Worm (Caenorhabditis elegans) whole organism, early embryonic: ENCODE measurements around the gene C33F10.8.

ENCODE experiments used
- B0310.2 ChIP-seq: sonication (generic microtip); optimal IDR thresholded peaks from 2 replicates; lab custom pipeline; 2016; ENCODE audit warnings: mild to moderate bottlenecking, missing genetic modification characterization, missing compliant biosample characterization
- F13C5.2 ChIP-seq: sonication (generic microtip); optimal IDR thresholded peaks from 2 replicates; lab custom pipeline; 2017; ENCODE audit warnings: mild to moderate bottlenecking, missing genetic modification characterization, inconsistent platforms, missing compliant biosample characterization
- aly-1 ChIP-seq: sonication (generic microtip); optimal IDR thresholded peaks from 2 replicates; lab custom pipeline; 2016; ENCODE audit warnings: missing genetic modification characterization, missing compliant biosample characterization
- ama-1 ChIP-seq: fragments of 150-350 bp; optimal IDR thresholded peaks from 2 replicates; lab custom pipeline; 2014
- flt-1 ChIP-seq: fragments of 200-800 bp; sonication (Bioruptor generic); IDR thresholded peaks from 2 replicates; pipeline ENCODE4 v1.3.6; 2022; ENCODE audit warnings: missing genetic modification characterization, missing compliant biosample characterization
- hmbx-1 ChIP-seq: sonication (generic microtip); optimal IDR thresholded peaks from 2 replicates; lab custom pipeline; 2016; ENCODE audit warnings: mild to moderate bottlenecking, missing genetic modification characterization, missing compliant biosample characterization
- hmg-4 ChIP-seq: fragments of 200-800 bp; sonication (Bioruptor generic); optimal IDR thresholded peaks from 2 replicates; lab custom pipeline; 2018; ENCODE audit warnings: mild to moderate bottlenecking, missing genetic modification characterization, missing compliant biosample characterization
- hnd-1 ChIP-seq: sonication (generic microtip); optimal IDR thresholded peaks from 2 replicates; lab custom pipeline; 2016; ENCODE audit warnings: missing genetic modification characterization, missing compliant biosample characterization
- scrt-1 ChIP-seq: fragments of 200-800 bp; sonication (Bioruptor generic); IDR thresholded peaks from 2 replicates; pipeline ENCODE4 v1.3.6; 2022; ENCODE audit warnings: missing genetic modification characterization, missing compliant biosample characterization
- sea-1 ChIP-seq: fragments of 200-800 bp; sonication (Bioruptor generic); conservative IDR thresholded peaks from 2 replicates; pipeline ENCODE4 v1.3.6; 2022; ENCODE audit warnings: missing genetic modification characterization, missing compliant biosample characterization
- tbx-11 ChIP-seq: fragments of 200-800 bp; sonication (Bioruptor generic); IDR thresholded peaks from 2 replicates; pipeline ENCODE4 v1.3.6; 2022; ENCODE audit warnings: missing genetic modification characterization, missing compliant biosample characterization
- tbx-37 ChIP-seq: fragments of 200-800 bp; sonication (Bioruptor generic); conservative IDR thresholded peaks from 2 replicates; pipeline ENCODE4 v1.3.6; 2022; ENCODE audit warnings: missing genetic modification reagents, missing genetic modification characterization, missing compliant biosample characterization
- tra-4 ChIP-seq: sonication (generic microtip); optimal IDR thresholded peaks from 2 replicates; lab custom pipeline; 2017; ENCODE audit warnings: missing genetic modification characterization, missing compliant biosample characterization

DNA sequence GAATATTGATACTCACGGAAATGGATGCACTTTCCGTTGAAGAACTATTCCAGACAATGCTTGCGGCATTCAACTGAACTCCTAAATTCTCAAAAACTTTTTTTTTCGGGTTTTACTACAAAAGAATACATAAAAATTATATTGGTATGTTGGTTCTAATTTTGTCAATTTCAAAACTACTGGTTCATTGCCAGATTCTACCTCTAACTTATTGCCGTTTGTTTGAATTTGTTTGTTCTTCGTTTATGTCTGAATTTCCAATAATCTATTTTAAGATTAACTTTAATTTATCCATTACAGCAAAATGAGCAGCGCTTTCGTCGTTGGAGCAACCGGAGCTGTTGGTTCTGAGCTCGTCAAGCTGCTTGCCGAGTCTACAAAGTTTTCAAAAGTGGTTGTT is 28.0 kb downstream of the C33F10.8 start, which contains the start of gene C33F10.14:
- TF ChIP-seq flt-1 (GFP tag; lab: Robert Waterston, UW) (no peak), ama-1 (lab: Kevin White, UChicago) (no peak), B0310.2 (tag; lab: Kevin White, UChicago) (no peak), hmbx-1 (tag; lab: Kevin White, UChicago) (no peak), aly-1 (tag; lab: Kevin White, UChicago) (no peak), hmg-4 (GFP tag; lab: Kevin White, UChicago) (no peak), tbx-11 (GFP tag; lab: Robert Waterston, UW) (no peak), scrt-1 (GFP tag; lab: Robert Waterston, UW) (no peak), sea-1 (no peak), tbx-37 (GFP tag; lab: Robert Waterston, UW) (no peak), tra-4 (tag; lab: Kevin White, UChicago) (no peak), hnd-1 (tag; lab: Kevin White, UChicago) (no peak), F13C5.2 (tag; lab: Kevin White, UChicago) (no peak)
